Fruit fly (Drosophila melanogaster): Measurements from ENCODE around the gene CG3437.
A peak's percentile ranks its signal among the peaks of the same experiment; 100 is the strongest.

CG3437 gene

DNA sequence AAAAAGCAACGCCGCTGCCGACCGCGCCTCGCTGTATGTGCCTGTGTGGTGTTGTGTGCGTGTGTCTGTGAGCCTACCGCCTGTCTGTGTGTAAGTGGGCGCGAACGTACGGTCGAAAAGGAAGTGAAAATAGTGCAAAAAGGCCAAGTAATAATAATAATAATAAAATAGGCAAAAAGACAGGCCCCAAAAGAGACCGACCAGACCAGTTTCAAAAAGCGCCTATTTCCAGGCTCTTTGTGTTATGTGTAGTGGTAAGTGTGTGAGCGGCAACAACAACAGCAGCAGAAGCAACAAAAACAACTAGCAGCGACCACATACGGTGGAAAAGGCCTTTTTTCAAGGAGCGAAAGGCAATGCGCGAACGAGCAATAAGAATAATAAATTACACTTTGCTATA lies 5.3 kb upstream of the CG3437 start:
- TF ChIP-seq CG4360 (GFP tag; IDR thresholded peaks at IDR 0.05) (peak; percentile 69), CG12769 (tag; optimal IDR thresholded peaks at IDR 0.05) (no peak), cg (GFP tag; optimal IDR thresholded peaks at IDR 0.05) (peak; percentile 86), nom (GFP tag; optimal IDR thresholded peaks at IDR 0.05) (peak; percentile 92), bsh (GFP tag; optimal IDR thresholded peaks at IDR 0.05) (peak in 1 of 2 experiments; percentile 20), Dip2 (GFP tag; IDR thresholded peaks at IDR 0.05) (no peak), chinmo (GFP tag; IDR thresholded peaks at IDR 0.05; ENCODE audit: partially characterized antibody) (0 out of 4 replicates have a peak, but pooled peaks have one; percentile 49), Elba2 (GFP tag; optimal IDR thresholded peaks at IDR 0.05) (peak; percentile 49)

DNA sequence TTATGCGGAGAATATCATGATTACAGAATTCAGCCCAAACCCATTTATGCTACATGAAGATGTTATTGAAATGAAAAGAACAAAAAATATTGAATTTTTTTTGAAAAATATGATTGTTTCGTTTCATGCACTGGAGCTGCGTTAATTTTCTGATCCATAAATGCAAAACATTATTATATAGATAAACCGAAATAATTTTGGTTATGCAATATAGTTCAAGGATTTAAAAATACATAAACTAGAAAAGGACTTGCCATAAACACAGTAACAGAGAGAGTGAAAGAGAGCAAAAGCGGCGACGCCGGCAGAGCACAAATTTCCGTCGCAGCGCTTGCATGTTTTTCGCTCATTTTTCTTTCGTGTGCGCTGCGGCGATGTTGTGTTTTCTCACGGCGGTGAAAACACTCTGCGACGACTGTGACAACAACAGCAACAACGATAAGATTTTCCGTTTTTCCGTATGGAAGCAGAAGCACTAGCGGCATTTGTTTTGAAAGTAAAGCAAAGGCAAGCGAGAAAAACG lies 4.8 kb upstream of the CG3437 start:
- peak; percentile 59 for TF ChIP-seq Abd-B (GFP tag; optimal IDR thresholded peaks at IDR 0.05)
- no peak for TF ChIP-seq CG16779 (GFP tag; IDR thresholded peaks at IDR 0.05)
- peak; percentile 87 for TF ChIP-seq CG3407 (GFP tag; optimal IDR thresholded peaks at IDR 0.05)
- peak; percentile 82 for TF ChIP-seq CG2120 (GFP tag; optimal IDR thresholded peaks at IDR 0.05)
- TF ChIP-seq ERR (GFP tag; optimal IDR thresholded peaks at IDR 0.05): peak; percentile 67
- TF ChIP-seq CG3995 (GFP tag; optimal IDR thresholded peaks at IDR 0.05): peak; percentile 48
- TF ChIP-seq Hsf (GFP tag; optimal IDR thresholded peaks at IDR 0.05): peak; percentile 86
- no peak for TF ChIP-seq C15 (GFP tag; IDR thresholded peaks at IDR 0.05)
- peak; percentile 75 for TF ChIP-seq Camta (GFP tag; optimal IDR thresholded peaks at IDR 0.05)
- TF ChIP-seq CG15269 (tag; optimal IDR thresholded peaks at IDR 0.05): peak; percentile 90
- TF ChIP-seq zfh2 (GFP tag; optimal IDR thresholded peaks at IDR 0.05): peak; percentile 58
- TF ChIP-seq dmrt99B (tag; optimal IDR thresholded peaks at IDR 0.05): peak; percentile 94
- peak; percentile 72 for TF ChIP-seq D19B (GFP tag; optimal IDR thresholded peaks at IDR 0.05)
- TF ChIP-seq ase (GFP tag; IDR thresholded peaks at IDR 0.05): no peak
- TF ChIP-seq pros (GFP tag; optimal IDR thresholded peaks at IDR 0.05): peak; percentile 75
- peak; percentile 77 for TF ChIP-seq Nf-YA (GFP tag; IDR thresholded peaks at IDR 0.05)
- TF ChIP-seq pita (GFP tag; optimal IDR thresholded peaks at IDR 0.05): no peak
- peak; percentile 48 for TF ChIP-seq CG5245 (GFP tag; optimal IDR thresholded peaks at IDR 0.05)
- peak; percentile 60 for TF ChIP-seq p53 (GFP tag; optimal IDR thresholded peaks at IDR 0.05)
- TF ChIP-seq disco-r (GFP tag; optimal IDR thresholded peaks at IDR 0.05): peak; percentile 59
- TF ChIP-seq wek (GFP tag; optimal IDR thresholded peaks at IDR 0.05): peak; percentile 9
- TF ChIP-seq cato (GFP tag; optimal IDR thresholded peaks at IDR 0.05; ENCODE audit: borderline replicate concordance): peak; percentile 70
- TF ChIP-seq CG18011 (GFP tag; optimal IDR thresholded peaks at IDR 0.05): peak; percentile 52
- TF ChIP-seq Dfd (GFP tag; optimal IDR thresholded peaks at IDR 0.05): no peak
- TF ChIP-seq al (GFP tag; IDR thresholded peaks at IDR 0.05): peak; percentile 53; the same call in 1 of the 2 replicates
- TF ChIP-seq oc (tag; optimal IDR thresholded peaks at IDR 0.05): peak; percentile 79
- TF ChIP-seq ranshi (GFP tag; IDR thresholded peaks at IDR 0.05): 0 out of 2 replicates have a peak, but pooled peaks have one; percentile 64
- peak; percentile 75 for TF ChIP-seq CG1602 (GFP tag; optimal IDR thresholded peaks at IDR 0.05)
- TF ChIP-seq HLH4C (GFP tag; IDR thresholded peaks at IDR 0.05; ENCODE audit: partially characterized antibody): no peak
- TF ChIP-seq Pdp1 (GFP tag; optimal IDR thresholded peaks at IDR 0.05): peak; percentile 74 to 98
- TF ChIP-seq grau (tag; optimal IDR thresholded peaks at IDR 0.05): peak; percentile 92
- TF ChIP-seq Sox102F (GFP tag; optimal IDR thresholded peaks at IDR 0.05): peak; percentile 88
- TF ChIP-seq CG14710 (tag; optimal IDR thresholded peaks at IDR 0.05): peak; percentile 93
- peak; percentile 83 for TF ChIP-seq Adf1 (GFP tag; IDR thresholded peaks at IDR 0.05)
- peak; percentile 73 to 77 for TF ChIP-seq dpn (GFP tag; optimal IDR thresholded peaks at IDR 0.05)
- peak; percentile 63 for TF ChIP-seq Hr3 (GFP tag; optimal IDR thresholded peaks at IDR 0.05)
- TF ChIP-seq CG11504 (tag; optimal IDR thresholded peaks at IDR 0.05): peak; percentile 92
- peak; percentile 47 for TF ChIP-seq gcm2 (GFP tag; optimal IDR thresholded peaks at IDR 0.05)
- peak; percentile 76 for TF ChIP-seq CG15479 (GFP tag; optimal IDR thresholded peaks at IDR 0.05)
- TF ChIP-seq CG18619 (GFP tag; optimal IDR thresholded peaks at IDR 0.05): peak; percentile 84
